Fruit fly (Drosophila melanogaster) whole organism, embryonic: ENCODE measurements around the gene Mlp84B.

ENCODE experiments used
- CG10209 ChIP-seq: fragments of 200-800 bp; sonication (Bioruptor generic); optimal IDR thresholded peaks from 3 replicates; lab custom pipeline; 2017; ENCODE audit warnings: missing biosample characterization, mild to moderate bottlenecking, missing genetic modification characterization, missing genetic modification reagents
- CG10321 ChIP-seq: fragments of 200-800 bp; sonication (Bioruptor generic); IDR thresholded peaks from 2 replicates; pipeline ENCODE4 v1.3.6; 2022; ENCODE audit warnings: missing biosample characterization, missing genetic modification characterization
- CG10979 ChIP-seq: fragments of 200-800 bp; sonication (Bioruptor generic); optimal IDR thresholded peaks from 2 replicates; lab custom pipeline; 2018; ENCODE audit warnings: missing biosample characterization, mild to moderate bottlenecking, missing genetic modification characterization, moderate library complexity
- CG11247 ChIP-seq: fragments of 200-800 bp; sonication (Bioruptor generic); IDR thresholded peaks from 2 replicates; pipeline ENCODE4 v1.3.6; 2022; ENCODE audit warnings: missing biosample characterization, missing genetic modification characterization
- CG11695 ChIP-seq: fragments of 200-800 bp; sonication (Bioruptor generic); IDR thresholded peaks from 3 replicates; pipeline ENCODE4 v1.3.6; 2022; ENCODE audit warnings: missing biosample characterization, missing genetic modification characterization
- CG1233 ChIP-seq: fragments of 200-800 bp; sonication (Bioruptor generic); optimal IDR thresholded peaks from 4 replicates; lab custom pipeline; 2018; ENCODE audit warnings: missing biosample characterization, mild to moderate bottlenecking, missing genetic modification characterization
- CG12659 ChIP-seq: fragments of 200-800 bp; sonication (Bioruptor generic); optimal IDR thresholded peaks from 3 replicates; lab custom pipeline; 2017; ENCODE audit warnings: mild to moderate bottlenecking, missing biosample characterization, missing genetic modification reagents, missing genetic modification characterization
- CG14050 ChIP-seq: fragments of 200-800 bp; sonication (Bioruptor generic); IDR thresholded peaks from 3 replicates; pipeline ENCODE4 v1.3.6; 2022; ENCODE audit warnings: missing biosample characterization, missing genetic modification characterization
- CG15073 ChIP-seq: fragments of 200-800 bp; sonication (Bioruptor generic); optimal IDR thresholded peaks from 2 replicates; lab custom pipeline; 2016; ENCODE audit warnings: missing biosample characterization, missing genetic modification characterization
- CG15514 ChIP-seq: fragments of 200-800 bp; sonication (Bioruptor generic); optimal IDR thresholded peaks from 3 replicates; lab custom pipeline; 2017; ENCODE audit warnings: missing biosample characterization, missing genetic modification characterization, mild to moderate bottlenecking, moderate library complexity, missing genetic modification reagents
- CG15601 ChIP-seq: fragments of 200-800 bp; sonication (Bioruptor generic); optimal IDR thresholded peaks from 3 replicates; lab custom pipeline; 2019; ENCODE audit warnings: missing biosample characterization, mild to moderate bottlenecking, missing genetic modification characterization, moderate library complexity
- CG16813 ChIP-seq: fragments of 200-800 bp; sonication (Bioruptor generic); IDR thresholded peaks from 3 replicates; pipeline ENCODE4 v1.3.6; 2022; ENCODE audit warnings: missing biosample characterization, missing genetic modification characterization; ENCODE audit not compliant: partially characterized antibody
- CG16863 ChIP-seq: fragments of 200-800 bp; sonication (Bioruptor generic); optimal IDR thresholded peaks from 3 replicates; lab custom pipeline; 2016; ENCODE audit warnings: missing biosample characterization, missing genetic modification characterization
- CG17385 ChIP-seq: fragments of 200-800 bp; sonication (Bioruptor generic); optimal IDR thresholded peaks from 3 replicates; lab custom pipeline; 2018; ENCODE audit warnings: missing biosample characterization, mild to moderate bottlenecking, missing genetic modification characterization
- CG2120 ChIP-seq: fragments of 200-800 bp; sonication (Bioruptor generic); optimal IDR thresholded peaks from 3 replicates; lab custom pipeline; 2016; ENCODE audit warnings: missing biosample characterization, missing genetic modification characterization
- CG2199 ChIP-seq: fragments of 200-800 bp; sonication (Bioruptor generic); IDR thresholded peaks from 3 replicates; pipeline ENCODE4 v1.3.6; 2022; ENCODE audit warnings: missing biosample characterization, missing genetic modification characterization
- CG2202 ChIP-seq: fragments of 200-800 bp; sonication (Bioruptor generic); optimal IDR thresholded peaks from 2 replicates; lab custom pipeline; 2018; ENCODE audit warnings: missing biosample characterization, mild to moderate bottlenecking, missing genetic modification characterization
- CG2875 ChIP-seq: fragments of 200-800 bp; sonication (Bioruptor generic); optimal IDR thresholded peaks from 2 replicates; lab custom pipeline; 2017; ENCODE audit warnings: missing biosample characterization, mild to moderate bottlenecking, missing genetic modification characterization, missing genetic modification reagents
- CG30020 ChIP-seq: fragments of 200-800 bp; optimal IDR thresholded peaks from 2 replicates; lab custom pipeline; 2019; ENCODE audit warnings: missing biosample characterization, mild to moderate bottlenecking, missing genetic modification characterization, moderate library complexity
- CG33557 ChIP-seq: fragments of 200-800 bp; sonication (Bioruptor generic); optimal IDR thresholded peaks from 2 replicates; lab custom pipeline; 2019; ENCODE audit warnings: missing biosample characterization, mild to moderate bottlenecking, missing genetic modification characterization, moderate library complexity
- CG3726 ChIP-seq: fragments of 200-800 bp; sonication (Bioruptor generic); IDR thresholded peaks from 3 replicates; pipeline ENCODE4, ENCODE4 v1.3.6; 2022; ENCODE audit warnings: missing biosample characterization, missing genetic modification characterization
- CG7987 ChIP-seq: fragments of 200-800 bp; sonication (Bioruptor generic); optimal IDR thresholded peaks from 2 replicates; lab custom pipeline; 2018; ENCODE audit warnings: missing biosample characterization, mild to moderate bottlenecking, missing genetic modification characterization, moderate library complexity
- CG8478 ChIP-seq: fragments of >200 bp; optimal IDR thresholded peaks from 2 replicates; lab custom pipeline; 2018
- CG8765 ChIP-seq: fragments of 200-800 bp; sonication (Bioruptor generic); IDR thresholded peaks from 2 replicates; pipeline ENCODE4 v1.3.6; 2022; ENCODE audit warnings: missing biosample characterization, missing genetic modification characterization
- CG9215 ChIP-seq: fragments of 200-800 bp; sonication (Bioruptor generic); IDR thresholded peaks from 2 replicates; pipeline ENCODE4 v1.3.6; 2022; ENCODE audit warnings: missing biosample characterization, missing genetic modification characterization
- Dip2 ChIP-seq: fragments of 200-800 bp; sonication (Bioruptor generic); IDR thresholded peaks from 2 replicates; pipeline ENCODE4 v1.3.6; 2022; ENCODE audit warnings: missing biosample characterization, missing genetic modification characterization
- Hey ChIP-seq: fragments of 200-800 bp; sonication (Bioruptor generic); optimal IDR thresholded peaks from 3 replicates; lab custom pipeline; 2018; ENCODE audit warnings: missing biosample characterization, mild to moderate bottlenecking, missing genetic modification characterization
- HmgD ChIP-seq: fragments of 200-800 bp; sonication (Bioruptor generic); optimal IDR thresholded peaks from 3 replicates; lab custom pipeline; 2016; ENCODE audit warnings: missing biosample characterization, missing genetic modification characterization
- Hmx ChIP-seq: fragments of 200-800 bp; sonication (Bioruptor generic); optimal IDR thresholded peaks from 2 replicates; lab custom pipeline; 2016; ENCODE audit warnings: missing biosample characterization, missing genetic modification characterization
- PHDP ChIP-seq: fragments of 200-800 bp; sonication (Bioruptor generic); optimal IDR thresholded peaks from 3 replicates; lab custom pipeline; 2018; ENCODE audit warnings: missing biosample characterization, mild to moderate bottlenecking, missing genetic modification characterization, moderate library complexity
- Sox100B ChIP-seq: fragments of 200-800 bp; sonication (Bioruptor generic); optimal IDR thresholded peaks from 3 replicates; lab custom pipeline; 2018; ENCODE audit warnings: missing biosample characterization, mild to moderate bottlenecking, missing genetic modification characterization
- Vsx1 ChIP-seq: fragments of 200-800 bp; sonication (Bioruptor generic); optimal IDR thresholded peaks from 2 replicates; lab custom pipeline; 2017; ENCODE audit warnings: missing biosample characterization, mild to moderate bottlenecking, missing genetic modification characterization, missing genetic modification reagents
- Xrp1 ChIP-seq: fragments of 200-800 bp; sonication (Bioruptor generic); IDR thresholded peaks from 2 replicates; pipeline ENCODE4 v1.3.6; 2022; ENCODE audit warnings: missing biosample characterization, missing genetic modification characterization
- ato ChIP-seq: fragments of 200-800 bp; sonication (Bioruptor generic); IDR thresholded peaks from 2 replicates; pipeline ENCODE4 v1.3.6; 2022; ENCODE audit warnings: missing biosample characterization, missing genetic modification characterization; ENCODE audit not compliant: partially characterized antibody
- btn ChIP-seq: fragments of 200-800 bp; sonication (Bioruptor generic); optimal IDR thresholded peaks from 2 replicates; lab custom pipeline; 2016; ENCODE audit warnings: missing biosample characterization, missing genetic modification characterization
- croc ChIP-seq: fragments of 200-800 bp; sonication (Bioruptor generic); conservative IDR thresholded peaks from 3 replicates; pipeline ENCODE4 v1.3.6; 2022; ENCODE audit warnings: missing biosample characterization, missing genetic modification characterization
- ewg ChIP-seq: fragments of 200-800 bp; sonication (Bioruptor generic); optimal IDR thresholded peaks from 3 replicates; lab custom pipeline; 2017; ENCODE audit warnings: mild to moderate bottlenecking, missing biosample characterization, missing genetic modification reagents, missing genetic modification characterization
- exex ChIP-seq: fragments of 200-800 bp; sonication (Bioruptor generic); optimal IDR thresholded peaks from 4 replicates; lab custom pipeline; 2018; ENCODE audit warnings: missing biosample characterization, mild to moderate bottlenecking, missing genetic modification characterization, moderate library complexity
- fd96Cb ChIP-seq: fragments of 200-800 bp; sonication (Bioruptor generic); optimal IDR thresholded peaks from 2 replicates; lab custom pipeline; 2018; ENCODE audit warnings: missing biosample characterization, mild to moderate bottlenecking, missing genetic modification characterization, moderate library complexity
- fu2 ChIP-seq: fragments of 200-800 bp; sonication (Bioruptor generic); optimal IDR thresholded peaks from 2 replicates; lab custom pipeline; 2016; ENCODE audit warnings: missing biosample characterization, missing genetic modification characterization
- hth ChIP-seq: fragments of >200 bp; optimal IDR thresholded peaks from 2 replicates; lab custom pipeline; 2017; ENCODE audit warnings: inconsistent platforms
- mam ChIP-seq: fragments of 200-800 bp; sonication (Bioruptor generic); optimal IDR thresholded peaks from 3 replicates; lab custom pipeline; 2016; ENCODE audit warnings: missing biosample characterization, missing genetic modification characterization
- nerfin-1 ChIP-seq: fragments of 200-800 bp; sonication (Bioruptor generic); optimal IDR thresholded peaks from 3 replicates; lab custom pipeline; 2019; ENCODE audit warnings: missing biosample characterization, mild to moderate bottlenecking, missing genetic modification characterization, moderate library complexity
- nmo ChIP-seq: fragments of 200-800 bp; sonication (Bioruptor generic); optimal IDR thresholded peaks from 2 replicates; lab custom pipeline; 2018; ENCODE audit warnings: missing biosample characterization, mild to moderate bottlenecking, missing genetic modification characterization, moderate library complexity
- slbo ChIP-seq: fragments of 200-800 bp; sonication (Bioruptor generic); IDR thresholded peaks from 2 replicates; pipeline ENCODE4 v1.3.6; 2022; ENCODE audit warnings: missing biosample characterization, missing genetic modification characterization
- tap ChIP-seq: fragments of 200-800 bp; optimal IDR thresholded peaks from 3 replicates; lab custom pipeline; 2019; ENCODE audit warnings: missing biosample characterization, mild to moderate bottlenecking, missing genetic modification characterization, moderate library complexity
- tna ChIP-seq: fragments of 200-800 bp; sonication (Bioruptor generic); IDR thresholded peaks from 2 replicates; pipeline ENCODE4 v1.3.6; 2022; ENCODE audit warnings: missing biosample characterization, missing genetic modification characterization; ENCODE audit not compliant: partially characterized antibody
- vvl ChIP-seq: fragments of 200-800 bp; sonication (Bioruptor generic); IDR thresholded peaks from 2 replicates; pipeline ENCODE4 v1.3.6; 2022; ENCODE audit warnings: missing biosample characterization, missing genetic modification characterization
- zf30C ChIP-seq: fragments of 200-800 bp; sonication (Bioruptor generic); optimal IDR thresholded peaks from 3 replicates; lab custom pipeline; 2018; ENCODE audit warnings: missing biosample characterization, mild to moderate bottlenecking, missing genetic modification characterization

The Mlp84B gene

dm6 chr3R:7122172-7123072 is 4.9 kb upstream of the Mlp84B start:
- peak; percentile 0 for TF ChIP-seq CG17385 (GFP tag; lab: Kevin White, UChicago)
- TF ChIP-seq ato (GFP tag; lab: Robert Waterston, UW), result no peak
- no peak for TF ChIP-seq CG8765 (GFP tag; lab: Robert Waterston, UW)
- TF ChIP-seq CG10979, result no peak
- TF ChIP-seq CG15073 (GFP tag; lab: Kevin White, UChicago), result no peak
- no peak for TF ChIP-seq CG2875 (GFP tag; lab: Kevin White, UChicago)
- TF ChIP-seq CG16863 (GFP tag; lab: Kevin White, UChicago), result no peak
- TF ChIP-seq fd96Cb, result no peak
- TF ChIP-seq CG11695, result 0 out of 3 replicates have a peak, but pooled peaks have one; percentile 30
- no peak for TF ChIP-seq croc (GFP tag; lab: Robert Waterston, UW)
- no peak for TF ChIP-seq ewg (GFP tag; lab: Kevin White, UChicago)
- peak; percentile 31; the same call in 1 of the 3 replicates for TF ChIP-seq CG2199 (GFP tag; lab: Robert Waterston, UW)
- TF ChIP-seq CG11247, result no peak
- no peak for TF ChIP-seq CG2202
- TF ChIP-seq zf30C (GFP tag; lab: Kevin White, UChicago), result no peak
- peak; percentile 29 for TF ChIP-seq nmo (GFP tag; lab: Kevin White, UChicago)
- no peak for TF ChIP-seq HmgD (GFP tag; lab: Kevin White, UChicago)
- no peak for TF ChIP-seq Hmx (GFP tag; lab: Kevin White, UChicago)
- TF ChIP-seq slbo (GFP tag; lab: Robert Waterston, UW), result no peak
- TF ChIP-seq CG15514 (GFP tag; lab: Kevin White, UChicago), result no peak
- TF ChIP-seq tap (tag; lab: Kevin White, UChicago), result no peak
- TF ChIP-seq CG33557 (GFP tag; lab: Kevin White, UChicago), result no peak
- TF ChIP-seq vvl, result peak; percentile 38; the same call in 1 of the 2 replicates
- TF ChIP-seq fu2 (GFP tag; lab: Kevin White, UChicago), result no peak
- TF ChIP-seq Dip2 (GFP tag; lab: Robert Waterston, UW), result no peak
- TF ChIP-seq CG16813 (GFP tag; lab: Robert Waterston, UW), result no peak
- TF ChIP-seq CG10321 (GFP tag; lab: Robert Waterston, UW), result peak; percentile 80
- TF ChIP-seq PHDP (tag; lab: Kevin White, UChicago), result no peak
- no peak for TF ChIP-seq CG12659
- peak; percentile 42 for TF ChIP-seq exex (tag; lab: Kevin White, UChicago)
- TF ChIP-seq mam (GFP tag; lab: Kevin White, UChicago), result no peak
- TF ChIP-seq btn (GFP tag; lab: Kevin White, UChicago), result no peak
- peak; percentile 70 for TF ChIP-seq nerfin-1 (tag; lab: Kevin White, UChicago)
- no peak for TF ChIP-seq CG15601 (tag; lab: Kevin White, UChicago)
- no peak for TF ChIP-seq CG8478 (lab: Kevin White, UChicago)
- TF ChIP-seq Vsx1 (GFP tag; lab: Kevin White, UChicago), result peak; percentile 45
- TF ChIP-seq CG14050, result no peak
- peak; percentile 26 for TF ChIP-seq CG10209 (GFP tag; lab: Kevin White, UChicago)
- TF ChIP-seq CG30020 (tag; lab: Kevin White, UChicago), result no peak
- peak; percentile 13 for TF ChIP-seq Sox100B (GFP tag; lab: Kevin White, UChicago)
- TF ChIP-seq CG2120, result peak; percentile 19
- TF ChIP-seq CG7987 (GFP tag; lab: Kevin White, UChicago), result no peak
- TF ChIP-seq tna (GFP tag; lab: Robert Waterston, UW), result no peak
- no peak for TF ChIP-seq Hey (tag; lab: Kevin White, UChicago)
- no peak for TF ChIP-seq CG1233
- no peak for TF ChIP-seq hth (lab: Kevin White, UChicago)
- TF ChIP-seq CG9215 (GFP tag; lab: Robert Waterston, UW), result peak; percentile 37; the same call in 1 of the 2 replicates
- TF ChIP-seq Xrp1 (GFP tag; lab: Robert Waterston, UW), result no peak; the same call in 1 of the 2 replicates
- no peak for TF ChIP-seq CG3726
